Fruit fly (Drosophila melanogaster): ENCODE results near the gene Edg91.

DNA sequence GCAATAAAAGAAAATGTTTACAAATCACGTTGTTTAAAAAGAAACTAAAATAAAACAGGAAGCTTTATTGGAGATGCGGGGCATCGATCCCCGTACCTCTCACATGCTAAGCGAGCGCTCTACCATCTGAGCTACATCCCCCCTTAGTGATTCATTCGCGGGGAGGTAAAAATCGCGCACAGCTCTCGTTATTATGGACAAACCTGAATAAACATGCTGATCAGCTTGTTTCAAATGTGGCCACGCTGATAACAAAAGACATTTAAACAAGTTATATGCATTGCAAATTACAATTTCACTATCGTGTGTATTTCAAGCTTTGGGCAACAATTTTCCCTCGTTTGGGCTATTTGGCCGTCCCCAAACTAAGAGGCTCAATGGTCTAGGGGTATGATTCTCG lies 33.9 kb upstream of the Edg91 start:
- TF ChIP-seq psq (optimal IDR thresholded peaks at IDR 0.05), result no peak
- no peak for TF ChIP-seq insv (optimal IDR thresholded peaks at IDR 0.05)
